Worm (Caenorhabditis elegans): ENCODE measurements around the gene fbxb-44.

The fbxb-44 gene

DNA sequence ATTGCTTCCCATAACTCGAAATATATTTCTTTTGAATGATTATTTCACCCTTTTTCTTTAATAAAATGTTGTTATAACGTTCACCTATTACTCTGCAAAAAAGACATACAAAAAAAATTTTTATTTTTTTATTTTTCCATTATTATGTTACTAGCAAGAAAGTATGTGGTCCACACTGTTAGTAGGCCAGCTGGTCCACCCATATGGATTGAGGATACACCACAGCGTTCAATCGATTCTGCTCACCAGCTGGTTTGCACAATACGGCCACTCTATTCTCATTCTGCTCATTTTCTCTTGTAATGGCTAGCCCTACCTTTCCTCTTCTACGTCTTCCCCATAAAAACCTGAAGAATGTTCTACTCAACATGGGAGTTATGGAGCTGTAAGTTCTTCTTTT lies at the start of gene fbxb-44:
fbxb-44 (plus strand) TSS at position 301 of the 400 bp plus-strand sequence.
- TF ChIP-seq nhr-21 (tag; optimal IDR thresholded peaks at IDR 0.05): no peak
- no peak for TF ChIP-seq crh-2 (tag; optimal IDR thresholded peaks at IDR 0.05)
- TF ChIP-seq unc-55 (GFP tag; optimal IDR thresholded peaks at IDR 0.05): no peak
- TF ChIP-seq ceh-82 (tag; optimal IDR thresholded peaks at IDR 0.05): no peak
- no peak for TF ChIP-seq ZK546.5 (tag; optimal IDR thresholded peaks at IDR 0.05)
- TF ChIP-seq blmp-1 (tag; optimal IDR thresholded peaks at IDR 0.05; ENCODE audit: insufficient read depth): no peak
- no peak for TF ChIP-seq lin-39 (tag; optimal IDR thresholded peaks at IDR 0.05)
- no peak for TF ChIP-seq sem-4 (tag; optimal IDR thresholded peaks at IDR 0.05)
- no peak for TF ChIP-seq R02D3.7 (tag; optimal IDR thresholded peaks at IDR 0.05)
- no peak for TF ChIP-seq fos-1 (tag; optimal IDR thresholded peaks at IDR 0.05)
- no peak for TF ChIP-seq nhr-10 (tag; optimal IDR thresholded peaks at IDR 0.05)
- no peak for TF ChIP-seq lin-11 (tag; optimal IDR thresholded peaks at IDR 0.05)
- no peak for TF ChIP-seq C34F6.9 (tag; optimal IDR thresholded peaks at IDR 0.05)
- TF ChIP-seq elt-1 (tag; optimal IDR thresholded peaks at IDR 0.05): no peak
- no peak for TF ChIP-seq nhr-11 (tag; optimal IDR thresholded peaks at IDR 0.05)
- TF ChIP-seq alr-1 (tag; optimal IDR thresholded peaks at IDR 0.05): no peak
- TF ChIP-seq ztf-1 (GFP tag; conservative IDR thresholded peaks at IDR 0.05): no peak
- TF ChIP-seq nhr-25 (tag; optimal IDR thresholded peaks at IDR 0.05): no peak
- TF ChIP-seq sma-9 (GFP tag; optimal IDR thresholded peaks at IDR 0.05): no peak
- TF ChIP-seq sma-9 (tag; optimal IDR thresholded peaks at IDR 0.05): no peak
- no peak for TF ChIP-seq aly-2 (tag; optimal IDR thresholded peaks at IDR 0.05)

DNA sequence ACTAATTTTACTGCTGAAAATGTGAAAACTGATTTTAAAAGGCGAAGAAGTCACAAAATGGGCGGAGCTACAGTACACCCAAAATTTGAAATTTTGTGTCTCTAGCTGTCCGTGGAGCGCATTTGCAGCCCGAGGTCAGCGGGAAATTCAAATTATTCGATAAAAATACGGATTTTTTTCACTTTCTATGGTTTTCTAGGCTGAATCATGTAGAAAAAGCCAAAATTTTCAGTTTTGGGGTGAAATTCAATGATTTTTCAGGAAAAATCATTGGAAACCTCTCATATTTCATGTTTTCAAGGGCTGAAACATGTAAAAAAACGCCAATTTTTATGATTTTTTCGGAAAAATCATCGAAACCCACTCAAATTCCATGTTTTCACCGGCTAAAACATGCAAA lies 47.9 kb upstream of the fbxb-44 start:
- TF ChIP-seq nhr-11 (tag; optimal IDR thresholded peaks at IDR 0.05) (no peak), elt-3 (tag; optimal IDR thresholded peaks at IDR 0.05) (no peak), sem-4 (tag; optimal IDR thresholded peaks at IDR 0.05) (no peak), ztf-4 (tag; optimal IDR thresholded peaks at IDR 0.05) (no peak), mab-5 (tag; optimal IDR thresholded peaks at IDR 0.05) (no peak), C34F6.9 (tag; optimal IDR thresholded peaks at IDR 0.05) (no peak), unc-62 (GFP tag; optimal IDR thresholded peaks at IDR 0.05) (no peak), elt-1 (tag; optimal IDR thresholded peaks at IDR 0.05) (no peak), ZK546.5 (tag; optimal IDR thresholded peaks at IDR 0.05) (no peak), peb-1 (tag; optimal IDR thresholded peaks at IDR 0.05) (no peak), mbf-1 (tag; optimal IDR thresholded peaks at IDR 0.05) (no peak), snpc-4 (tag; optimal IDR thresholded peaks at IDR 0.05) (no peak), mdl-1 (tag; optimal IDR thresholded peaks at IDR 0.05) (no peak), F13H6.1 (tag; optimal IDR thresholded peaks at IDR 0.05) (no peak)

DNA sequence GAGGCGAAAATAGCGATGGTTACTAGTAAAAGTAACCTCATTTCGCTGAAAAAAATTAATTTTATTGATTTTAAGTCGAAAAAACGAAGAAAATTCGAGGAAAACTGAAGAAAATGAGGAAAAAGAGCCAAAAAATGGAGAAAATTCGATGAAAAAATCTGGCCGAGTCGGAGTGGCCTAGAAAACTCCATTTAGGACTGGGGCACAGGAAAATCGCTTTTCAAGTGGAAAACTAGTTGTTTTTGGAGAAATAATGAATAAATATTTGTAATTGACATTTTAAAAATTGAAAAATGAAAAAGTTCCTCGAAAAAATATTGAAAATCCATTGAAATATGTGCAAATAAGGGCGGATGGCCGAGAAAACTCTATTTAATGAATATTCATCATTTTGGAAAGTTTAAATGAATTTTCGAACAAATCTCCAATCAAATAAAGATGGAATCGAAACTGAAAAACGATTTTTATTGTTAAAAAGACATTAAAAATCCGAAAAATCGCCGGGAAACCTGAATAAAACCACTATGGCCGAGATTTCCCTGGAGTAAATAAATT lies 38.3 kb upstream of the fbxb-44 start, which contains the start of gene emc-1:
emc-1 (minus strand) TSS at position 45 of the 555 bp plus-strand sequence.
- no peak for TF ChIP-seq nhr-25 (tag; optimal IDR thresholded peaks at IDR 0.05)
- peak; percentile 8 for TF ChIP-seq unc-55 (GFP tag; optimal IDR thresholded peaks at IDR 0.05)
- TF ChIP-seq mbf-1 (tag; optimal IDR thresholded peaks at IDR 0.05): no peak
- TF ChIP-seq nhr-129 (tag; optimal IDR thresholded peaks at IDR 0.05): no peak
- no peak for TF ChIP-seq nhr-12 (tag; optimal IDR thresholded peaks at IDR 0.05)
- peak; percentile 16 for TF ChIP-seq C34F6.9 (tag; optimal IDR thresholded peaks at IDR 0.05)
- no peak for TF ChIP-seq ama-1 (optimal IDR thresholded peaks at IDR 0.05)
- no peak for TF ChIP-seq elt-1 (tag; optimal IDR thresholded peaks at IDR 0.05)
- no peak for TF ChIP-seq lin-11 (tag; optimal IDR thresholded peaks at IDR 0.05)
- TF ChIP-seq fos-1 (tag; optimal IDR thresholded peaks at IDR 0.05): no peak
- no peak for TF ChIP-seq ZK546.5 (tag; optimal IDR thresholded peaks at IDR 0.05)
- TF ChIP-seq zag-1 (tag; optimal IDR thresholded peaks at IDR 0.05): no peak
- no peak for TF ChIP-seq snpc-4 (tag; optimal IDR thresholded peaks at IDR 0.05)
- no peak for TF ChIP-seq gmeb-1 (tag; optimal IDR thresholded peaks at IDR 0.05)
- peak in 1 of 2 experiments; percentile 22 for TF ChIP-seq lsy-2 (tag; optimal IDR thresholded peaks at IDR 0.05)
- no peak for TF ChIP-seq R02D3.7 (tag; optimal IDR thresholded peaks at IDR 0.05)
- TF ChIP-seq lin-39 (tag; optimal IDR thresholded peaks at IDR 0.05): no peak
- TF ChIP-seq crh-2 (tag; optimal IDR thresholded peaks at IDR 0.05): no peak

DNA sequence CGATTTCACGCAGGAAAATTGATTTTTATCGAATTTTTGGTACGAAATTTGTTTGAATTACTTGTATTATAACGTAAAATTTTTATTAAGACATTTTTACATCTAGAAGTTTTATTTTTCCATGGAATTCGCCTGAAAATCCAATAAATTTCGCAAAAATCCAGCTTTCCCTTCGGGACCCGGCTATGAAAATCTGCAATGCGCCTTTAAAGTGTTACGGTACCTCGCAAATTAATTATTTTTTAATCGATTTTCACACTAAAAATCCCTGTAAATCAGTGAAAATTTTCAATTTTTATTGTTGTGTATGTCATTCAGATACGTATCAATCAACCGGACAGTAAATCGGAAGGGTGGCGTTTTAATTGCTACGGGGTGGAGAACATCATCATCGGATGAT lies 37.7 kb upstream of the fbxb-44 start:
- TF ChIP-seq lin-11 (tag; optimal IDR thresholded peaks at IDR 0.05) (no peak), unc-39 (tag; optimal IDR thresholded peaks at IDR 0.05) (no peak), mbf-1 (tag; optimal IDR thresholded peaks at IDR 0.05) (no peak), gmeb-1 (tag; optimal IDR thresholded peaks at IDR 0.05) (no peak), ZK546.5 (tag; optimal IDR thresholded peaks at IDR 0.05) (no peak), alr-1 (tag; optimal IDR thresholded peaks at IDR 0.05) (no peak), elt-1 (tag; optimal IDR thresholded peaks at IDR 0.05) (no peak), elt-3 (tag; optimal IDR thresholded peaks at IDR 0.05) (no peak)
